Fruit fly (Drosophila melanogaster): ENCODE data around the gene CG10657.

The CG10657 gene

dm6 chr3L:12490418-12491035, 6.5 kb downstream of the CG10657 start, which contains the start of gene CG10660 (continued):
- TF ChIP-seq CG10565 (GFP tag; optimal IDR thresholded peaks at IDR 0.05): peak; percentile 50
- TF ChIP-seq CG34422 (GFP tag; IDR thresholded peaks at IDR 0.05): peak; percentile 91
- TF ChIP-seq Mad (GFP tag; optimal IDR thresholded peaks at IDR 0.05): peak; percentile 85
- peak in 1 of 2 experiments; percentile 94 for TF ChIP-seq eve (GFP tag; optimal IDR thresholded peaks at IDR 0.05)
- peak; percentile 55 for TF ChIP-seq zfh2 (GFP tag; optimal IDR thresholded peaks at IDR 0.05)
- peak; percentile 69 for TF ChIP-seq scrt (GFP tag; optimal IDR thresholded peaks at IDR 0.05)
- peak; percentile 87 for TF ChIP-seq CoRest (tag; optimal IDR thresholded peaks at IDR 0.05)
- peak; percentile 91 for TF ChIP-seq Asciz (GFP tag; optimal IDR thresholded peaks at IDR 0.05)
- no peak for TF ChIP-seq bigmax (GFP tag; optimal IDR thresholded peaks at IDR 0.05)
- TF ChIP-seq crc (GFP tag; optimal IDR thresholded peaks at IDR 0.05): peak; percentile 21
- TF ChIP-seq E2f2 (GFP tag; IDR thresholded peaks at IDR 0.05): peak; percentile 71
- TF ChIP-seq dmrt11E (tag; optimal IDR thresholded peaks at IDR 0.05): peak; percentile 77
- peak; percentile 89 for TF ChIP-seq run (tag; optimal IDR thresholded peaks at IDR 0.05)
- TF ChIP-seq CG11093 (GFP tag; IDR thresholded peaks at IDR 0.05): peak; percentile 70; the same call in 2 of the 3 replicates
- TF ChIP-seq sim (GFP tag; IDR thresholded peaks at IDR 0.05): peak; percentile 85
- peak; percentile 32 for TF ChIP-seq CG30020 (tag; optimal IDR thresholded peaks at IDR 0.05)
- TF ChIP-seq CG17612 (GFP tag; IDR thresholded peaks at IDR 0.05): peak; percentile 64; the same call in 1 of the 2 replicates
- peak; percentile 62 for TF ChIP-seq Jarid2 (GFP tag; optimal IDR thresholded peaks at IDR 0.05)
- TF ChIP-seq gcm2 (GFP tag; optimal IDR thresholded peaks at IDR 0.05): peak; percentile 69
- TF ChIP-seq dan (GFP tag; IDR thresholded peaks at IDR 0.05): no peak
- TF ChIP-seq CG34224 (GFP tag; IDR thresholded peaks at IDR 0.05; ENCODE audit: partially characterized antibody): no peak
- peak; percentile 12 for TF ChIP-seq CG3163 (GFP tag; optimal IDR thresholded peaks at IDR 0.05)
- TF ChIP-seq CG2875 (GFP tag; optimal IDR thresholded peaks at IDR 0.05): peak; percentile 87
- TF ChIP-seq CG17802 (tag; optimal IDR thresholded peaks at IDR 0.05): peak; percentile 65
- TF ChIP-seq CG5180 (GFP tag; optimal IDR thresholded peaks at IDR 0.05): peak; percentile 68
- TF ChIP-seq CG11560 (tag; IDR thresholded peaks at IDR 0.05): 0 out of 3 replicates have a peak, but pooled peaks have one; percentile 43
- peak; percentile 40 for TF ChIP-seq CG11398 (GFP tag; optimal IDR thresholded peaks at IDR 0.05)
- TF ChIP-seq ham (GFP tag; IDR thresholded peaks at IDR 0.05): no peak
- TF ChIP-seq salm (tag; optimal IDR thresholded peaks at IDR 0.05): peak; percentile 90
- peak; percentile 79 for TF ChIP-seq CG1233 (GFP tag; optimal IDR thresholded peaks at IDR 0.05)
- TF ChIP-seq chif (GFP tag; optimal IDR thresholded peaks at IDR 0.05): peak; percentile 80 to 82
- peak; percentile 75 for TF ChIP-seq CG10147 (GFP tag; optimal IDR thresholded peaks at IDR 0.05)
- peak; percentile 22 for TF ChIP-seq CG34376 (GFP tag; optimal IDR thresholded peaks at IDR 0.05)
- peak; percentile 35 for TF ChIP-seq repo (GFP tag; optimal IDR thresholded peaks at IDR 0.05)
- no peak for TF ChIP-seq fd102C (GFP tag; optimal IDR thresholded peaks at IDR 0.05)
- TF ChIP-seq CG18262 (tag; optimal IDR thresholded peaks at IDR 0.05): peak; percentile 88
- peak; percentile 85 for TF ChIP-seq Optix (GFP tag; IDR thresholded peaks at IDR 0.05)
- no peak for TF ChIP-seq pfk (GFP tag; optimal IDR thresholded peaks at IDR 0.05)
- TF ChIP-seq lov (optimal IDR thresholded peaks at IDR 0.05): no peak
- TF ChIP-seq lov (GFP tag; IDR thresholded peaks at IDR 0.05): peak; percentile 76; the same call in 1 of the 3 replicates
- no peak for TF ChIP-seq yki (optimal IDR thresholded peaks at IDR 0.05)
- TF ChIP-seq cad (GFP tag; optimal IDR thresholded peaks at IDR 0.05): no peak
- peak; percentile 96 for TF ChIP-seq CG1603 (tag; optimal IDR thresholded peaks at IDR 0.05)
- peak; percentile 40 for TF ChIP-seq CG1792 (GFP tag; optimal IDR thresholded peaks at IDR 0.05)
- peak in 1 of 3 experiments; percentile 52 for TF ChIP-seq Stat92E (GFP tag; optimal IDR thresholded peaks at IDR 0.05)
- TF ChIP-seq ssp (GFP tag; IDR thresholded peaks at IDR 0.05): peak; percentile 62
- TF ChIP-seq CG8290 (GFP tag; optimal IDR thresholded peaks at IDR 0.05): no peak
- TF ChIP-seq CG8290 (tag; optimal IDR thresholded peaks at IDR 0.05): peak in 1 of 2 experiments; percentile 91
- no peak for TF ChIP-seq Sin3A (optimal IDR thresholded peaks at IDR 0.05)
- peak; percentile 80 for TF ChIP-seq lbe (GFP tag; optimal IDR thresholded peaks at IDR 0.05)
- peak; percentile 86 for TF ChIP-seq CG13424 (tag; optimal IDR thresholded peaks at IDR 0.05)

All from whole organism, embryonic.